Worm (Caenorhabditis elegans): Measurements from ENCODE around the gene eif-2Bdelta.

Gene eif-2Bdelta

DNA sequence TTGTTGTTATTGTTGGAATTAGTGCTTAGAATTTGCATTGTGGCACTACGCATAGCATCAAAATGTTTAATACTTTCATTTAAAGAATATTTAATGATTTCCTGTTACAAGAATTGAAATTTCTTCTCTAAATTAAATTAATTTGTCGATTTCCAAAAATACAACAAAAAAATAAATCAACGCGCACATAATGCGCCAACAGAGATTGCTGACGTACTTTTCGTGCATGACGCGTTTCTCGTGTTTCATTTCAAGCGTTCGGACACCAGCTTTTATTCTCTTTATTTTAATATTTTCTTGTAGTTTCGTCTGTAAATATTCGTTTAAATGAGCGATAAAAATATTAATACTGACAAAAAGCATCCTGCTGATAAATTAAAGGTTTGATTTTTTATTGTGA lies at the start of gene eif-2Bdelta:
TSS of gene eif-2Bdelta (plus strand) at position 235 of the 400 bp plus-strand sequence.
- peak; percentile 10 for TF ChIP-seq hlh-30 (tag; optimal IDR thresholded peaks at IDR 0.05; ENCODE audit: insufficient read depth)
- TF ChIP-seq mep-1 (tag; optimal IDR thresholded peaks at IDR 0.05): peak; percentile 36
- TF ChIP-seq Y75B8A.6 (GFP tag; IDR thresholded peaks at IDR 0.05): no peak
- no peak for TF ChIP-seq daf-16 (GFP tag; optimal IDR thresholded peaks at IDR 0.05)
- TF ChIP-seq daf-16 (tag; optimal IDR thresholded peaks at IDR 0.05): peak; percentile 46
- TF ChIP-seq F49E8.2 (tag; optimal IDR thresholded peaks at IDR 0.05; ENCODE audit: borderline replicate concordance): no peak
- peak; percentile 7 for TF ChIP-seq duxl-1 (tag; optimal IDR thresholded peaks at IDR 0.05; ENCODE audit: poor library complexity)
- no peak for TF ChIP-seq daf-19 (GFP tag; conservative IDR thresholded peaks at IDR 0.05)
- no peak for TF ChIP-seq F37D6.2 (tag; optimal IDR thresholded peaks at IDR 0.05)
- peak in 1 of 2 experiments; percentile 66 for TF ChIP-seq lsy-2 (tag; optimal IDR thresholded peaks at IDR 0.05)
- no peak for TF ChIP-seq nhr-41 (GFP tag; IDR thresholded peaks at IDR 0.05)
- TF ChIP-seq lin-38 (GFP tag; IDR thresholded peaks at IDR 0.05): peak; percentile 47
- no peak for TF ChIP-seq nhr-77 (tag; optimal IDR thresholded peaks at IDR 0.05)
- TF ChIP-seq dve-1 (tag; optimal IDR thresholded peaks at IDR 0.05; ENCODE audit: insufficient read depth): peak; percentile 47
- TF ChIP-seq egl-43 (GFP tag; IDR thresholded peaks at IDR 0.05): no peak
- no peak for TF ChIP-seq nhr-25 (tag; optimal IDR thresholded peaks at IDR 0.05; ENCODE audit: borderline replicate concordance, insufficient read depth)
- no peak for TF ChIP-seq nhr-6 (tag; optimal IDR thresholded peaks at IDR 0.05)
- no peak for TF ChIP-seq pha-4 (GFP tag; IDR thresholded peaks at IDR 0.05)
- no peak for TF ChIP-seq pha-4 (tag; optimal IDR thresholded peaks at IDR 0.05)
- TF ChIP-seq lin-29 (GFP tag; IDR thresholded peaks at IDR 0.05): no peak
- no peak for TF ChIP-seq mxl-2 (GFP tag; conservative IDR thresholded peaks at IDR 0.05)
- peak; percentile 45 for TF ChIP-seq rbr-2 (tag; optimal IDR thresholded peaks at IDR 0.05)
- TF ChIP-seq nhr-10 (tag; optimal IDR thresholded peaks at IDR 0.05): no peak
- TF ChIP-seq ceh-44 (GFP tag; IDR thresholded peaks at IDR 0.05): no peak
- no peak for TF ChIP-seq R02D3.7 (tag; optimal IDR thresholded peaks at IDR 0.05)
- TF ChIP-seq F26F4.8 (GFP tag; conservative IDR thresholded peaks at IDR 0.05): no peak
- peak; percentile 69 for TF ChIP-seq dpl-1 (GFP tag; optimal IDR thresholded peaks at IDR 0.05)
- TF ChIP-seq lin-13 (GFP tag; optimal IDR thresholded peaks at IDR 0.05): no peak
- no peak for TF ChIP-seq aha-1 (tag)
- TF ChIP-seq nhr-48 (tag; optimal IDR thresholded peaks at IDR 0.05): peak; percentile 18
- peak; percentile 38; the same call in 1 of the 2 replicates for TF ChIP-seq dmd-6 (GFP tag; IDR thresholded peaks at IDR 0.05)
- TF ChIP-seq arid-1 (GFP tag; conservative IDR thresholded peaks at IDR 0.05): 0 out of 2 replicates have a peak, but pooled peaks have one; percentile 10
- TF ChIP-seq mdl-1 (tag; optimal IDR thresholded peaks at IDR 0.05): no peak
- peak; percentile 49 for TF ChIP-seq nhr-102 (tag; optimal IDR thresholded peaks at IDR 0.05)
- TF ChIP-seq madf-9 (GFP tag; conservative IDR thresholded peaks at IDR 0.05): no peak
- TF ChIP-seq ztf-7 (tag; optimal IDR thresholded peaks at IDR 0.05): peak; percentile 23
- peak; percentile 60 for TF ChIP-seq mes-2 (tag; optimal IDR thresholded peaks at IDR 0.05; ENCODE audit: poor library complexity, severe bottlenecking)
- no peak for TF ChIP-seq cey-2 (tag; optimal IDR thresholded peaks at IDR 0.05; ENCODE audit: borderline replicate concordance, insufficient read depth)
- TF ChIP-seq pqm-1 (tag; optimal IDR thresholded peaks at IDR 0.05): no peak

DNA sequence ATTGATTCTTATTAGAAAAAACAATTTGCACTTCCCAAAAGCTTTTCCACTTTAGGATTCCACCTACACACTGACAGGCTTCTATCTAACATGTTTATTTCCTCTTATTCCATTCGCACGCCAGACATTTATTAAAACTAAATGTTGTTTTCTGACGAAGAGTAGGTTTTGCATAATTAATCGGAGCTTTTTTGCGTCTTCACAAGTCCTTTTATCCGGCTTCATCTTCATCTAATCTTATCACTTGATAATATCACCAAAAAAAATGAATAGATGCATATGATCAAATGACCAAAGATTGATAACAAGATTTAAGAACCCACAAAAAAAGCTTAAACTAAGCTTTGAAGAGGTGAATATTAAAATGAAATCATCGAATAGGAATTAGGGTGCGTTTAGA lies 48.1 kb upstream of the eif-2Bdelta start:
- TF ChIP-seq tag-97 (GFP tag; IDR thresholded peaks at IDR 0.05) (no peak), nhr-48 (tag; optimal IDR thresholded peaks at IDR 0.05) (no peak), nhr-10 (tag; optimal IDR thresholded peaks at IDR 0.05) (no peak), aly-2 (tag; optimal IDR thresholded peaks at IDR 0.05) (no peak), ctbp-1 (GFP tag; IDR thresholded peaks at IDR 0.05) (no peak)
